Worm (Caenorhabditis elegans) whole organism, L1 larva: Measurements from ENCODE around the gene ZK1248.15.

Source experiments
- aha-1 ChIP-seq: fragments of 150-350 bp; optimal IDR thresholded peaks from 2 replicates; lab custom pipeline; 2014; ENCODE audit warnings: missing biosample characterization, missing genetic modification characterization
- blmp-1 ChIP-seq: fragments of 150-350 bp; optimal IDR thresholded peaks from 2 replicates; lab custom pipeline; 2014; ENCODE audit warnings: missing biosample characterization, missing genetic modification characterization
- ces-1 ChIP-seq: fragments of 150-350 bp; optimal IDR thresholded peaks from 2 replicates; lab custom pipeline; 2014; ENCODE audit warnings: missing biosample characterization, missing genetic modification reagents, missing genetic modification characterization
- fos-1 ChIP-seq: fragments of 150-350 bp; optimal IDR thresholded peaks from 2 replicates; lab custom pipeline; 2014; ENCODE audit warnings: missing biosample characterization, missing genetic modification characterization
- lsy-2 ChIP-seq, 2 experiments: fragments of 150-350 bp; optimal IDR thresholded peaks; 2 replicates each; lab custom pipeline; 2014; ENCODE audit warnings: missing biosample characterization in 2 of 2, missing genetic modification characterization in 2 of 2
- nhr-28 ChIP-seq: fragments of 150-350 bp; optimal IDR thresholded peaks from 2 replicates; lab custom pipeline; 2014; ENCODE audit warnings: missing biosample characterization, missing genetic modification characterization
- nhr-77 ChIP-seq: fragments of 150-350 bp; optimal IDR thresholded peaks from 2 replicates; lab custom pipeline; 2014; ENCODE audit warnings: missing biosample characterization, missing genetic modification characterization
- tbx-2 ChIP-seq: sonication (generic microtip); optimal IDR thresholded peaks from 2 replicates; lab custom pipeline; 2016; ENCODE audit warnings: missing genetic modification characterization, missing compliant biosample characterization

- TF ChIP-seq nhr-28 (tag; lab: Kevin White, UChicago), result no peak
- TF ChIP-seq tbx-2, result no peak
- TF ChIP-seq aha-1, result no peak
- no peak for TF ChIP-seq nhr-77 (tag; lab: Kevin White, UChicago)
- TF ChIP-seq fos-1 (tag; lab: Kevin White, UChicago), result no peak
- TF ChIP-seq lsy-2 (tag; optimal IDR thresholded peaks at IDR 0.05; lab: Kevin White, UChicago), result no peak
- no peak for TF ChIP-seq ces-1 (GFP tag; lab: Kevin White, UChicago)
- no peak for TF ChIP-seq blmp-1 (tag; lab: Kevin White, UChicago)
Observed at ce11 chrII:5833136-5833535, 5.2 kb downstream of the ZK1248.15 start, which contains the start of gene gtap-1.
